Fruit fly (Drosophila melanogaster): ENCODE data around the gene Ocrl.
A peak's percentile ranks its signal among the peaks of the same experiment; 100 is the strongest.

Ocrl gene

dm6 chrX:1951391-1952066 lies 28.7 kb downstream of the Ocrl start:
- peak; percentile 99 for TF ChIP-seq CG6792 (GFP tag; optimal IDR thresholded peaks at IDR 0.05)
- TF ChIP-seq Hr39 (GFP tag; optimal IDR thresholded peaks at IDR 0.05): peak; percentile 99
- TF ChIP-seq CG6808 (GFP tag; optimal IDR thresholded peaks at IDR 0.05): peak; percentile 97
- TF ChIP-seq eg (GFP tag; IDR thresholded peaks at IDR 0.05): peak; percentile 99
- TF ChIP-seq CG7368 (GFP tag; optimal IDR thresholded peaks at IDR 0.05): peak; percentile 99
- TF ChIP-seq Lpt (GFP tag; optimal IDR thresholded peaks at IDR 0.05): peak; percentile 99
- TF ChIP-seq achi (GFP tag; optimal IDR thresholded peaks at IDR 0.05): peak; percentile 99
- TF ChIP-seq ss (GFP tag; optimal IDR thresholded peaks at IDR 0.05): peak; percentile 96 to 98
- peak; percentile 98 for TF ChIP-seq CG6276 (GFP tag; optimal IDR thresholded peaks at IDR 0.05)
- peak; percentile 98 for TF ChIP-seq Hr4 (GFP tag; optimal IDR thresholded peaks at IDR 0.05)
- TF ChIP-seq CG34406 (GFP tag; optimal IDR thresholded peaks at IDR 0.05): peak; percentile 99
- TF ChIP-seq fd85E (GFP tag; optimal IDR thresholded peaks at IDR 0.05): peak; percentile 98
- peak; percentile 99 for TF ChIP-seq CG8632 (GFP tag; optimal IDR thresholded peaks at IDR 0.05)
- TF ChIP-seq salr (GFP tag; optimal IDR thresholded peaks at IDR 0.05): peak; percentile 98 to 99
- TF ChIP-seq Eip78C (GFP tag): peak; percentile 100
- peak; percentile 99 for TF ChIP-seq OdsH (GFP tag; optimal IDR thresholded peaks at IDR 0.05)
- peak; percentile 99 for TF ChIP-seq CG1621 (tag; optimal IDR thresholded peaks at IDR 0.05)
- peak; percentile 99 for TF ChIP-seq CG8319 (GFP tag; optimal IDR thresholded peaks at IDR 0.05)
- peak; percentile 98 for TF ChIP-seq vri (GFP tag; optimal IDR thresholded peaks at IDR 0.05)
- peak; percentile 77 for TF ChIP-seq fkh (GFP tag; optimal IDR thresholded peaks at IDR 0.05)
- TF ChIP-seq Sox15 (GFP tag; optimal IDR thresholded peaks at IDR 0.05): peak; percentile 98
- TF ChIP-seq dsx (GFP tag; optimal IDR thresholded peaks at IDR 0.05; ENCODE audit: poor library complexity, severe bottlenecking): peak; percentile 97
- peak; percentile 97 for TF ChIP-seq CG32006 (GFP tag; optimal IDR thresholded peaks at IDR 0.05)
- TF ChIP-seq Ets21C (GFP tag; optimal IDR thresholded peaks at IDR 0.05): peak; percentile 98
- peak; percentile 99 for TF ChIP-seq CG10631 (GFP tag; optimal IDR thresholded peaks at IDR 0.05)
- TF ChIP-seq dac (GFP tag; optimal IDR thresholded peaks at IDR 0.05): peak; percentile 98
- TF ChIP-seq CG6854 (GFP tag; optimal IDR thresholded peaks at IDR 0.05): peak; percentile 99
- TF ChIP-seq CG3919 (GFP tag; optimal IDR thresholded peaks at IDR 0.05): peak; percentile 99
- TF ChIP-seq Sox14 (GFP tag; optimal IDR thresholded peaks at IDR 0.05): peak; percentile 99
- TF ChIP-seq Sox102F (GFP tag; optimal IDR thresholded peaks at IDR 0.05): peak; percentile 99
- peak; percentile 99 for TF ChIP-seq cyc (GFP tag; optimal IDR thresholded peaks at IDR 0.05)
- TF ChIP-seq CG31627 (GFP tag; optimal IDR thresholded peaks at IDR 0.05): peak; percentile 99
- peak; percentile 98 for TF ChIP-seq CG11762 (GFP tag; optimal IDR thresholded peaks at IDR 0.05; ENCODE audit: insufficient read depth)
- TF ChIP-seq esn (GFP tag; optimal IDR thresholded peaks at IDR 0.05): peak; percentile 99
- TF ChIP-seq Hr38 (GFP tag; optimal IDR thresholded peaks at IDR 0.05): peak; percentile 32
- peak; percentile 99 for TF ChIP-seq Met (GFP tag; optimal IDR thresholded peaks at IDR 0.05)
- TF ChIP-seq CG11902 (GFP tag; optimal IDR thresholded peaks at IDR 0.05): peak; percentile 97
- TF ChIP-seq CG9139 (GFP tag; optimal IDR thresholded peaks at IDR 0.05): peak; percentile 96
- peak; percentile 99 for TF ChIP-seq acj6 (GFP tag; optimal IDR thresholded peaks at IDR 0.05)
- TF ChIP-seq Ets96B (tag; optimal IDR thresholded peaks at IDR 0.05): peak; percentile 99
- TF ChIP-seq Blimp-1 (GFP tag; optimal IDR thresholded peaks at IDR 0.05): peak; percentile 96
- peak; percentile 99 for TF ChIP-seq topi (GFP tag; optimal IDR thresholded peaks at IDR 0.05)
- peak; percentile 98 for TF ChIP-seq CG15336 (GFP tag; IDR thresholded peaks at IDR 0.05)
- TF ChIP-seq spab (GFP tag; optimal IDR thresholded peaks at IDR 0.05): peak; percentile 98
- TF ChIP-seq CG16779 (tag; optimal IDR thresholded peaks at IDR 0.05): peak; percentile 98
- peak; percentile 99 for TF ChIP-seq CG8119 (GFP tag; IDR thresholded peaks at IDR 0.05)
- TF ChIP-seq CG10669 (GFP tag; optimal IDR thresholded peaks at IDR 0.05): peak; percentile 99
- TF ChIP-seq fd59A (GFP tag; optimal IDR thresholded peaks at IDR 0.05): peak; percentile 98
- peak; percentile 99 for TF ChIP-seq Smox (GFP tag; optimal IDR thresholded peaks at IDR 0.05)
- peak; percentile 98 for TF ChIP-seq Gug (GFP tag; IDR thresholded peaks at IDR 0.05)

All from whole organism, prepupa.